Worm (Caenorhabditis elegans) whole organism, L3 larva: Measurements from ENCODE around the gene ZK121.2.

Experiments used
- aly-2 ChIP-seq: fragments of 150-350 bp; optimal IDR thresholded peaks from 2 replicates; lab custom pipeline; 2014; ENCODE audit warnings: missing biosample characterization, missing genetic modification characterization
- elt-2 ChIP-seq: sonication (generic microtip); optimal IDR thresholded peaks from 2 replicates; lab custom pipeline; 2016; ENCODE audit warnings: missing genetic modification reagents, mild to moderate bottlenecking, missing genetic modification characterization, missing compliant biosample characterization
- jun-1 ChIP-seq: fragments of 150-350 bp; optimal IDR thresholded peaks from 2 replicates; lab custom pipeline; 2014; ENCODE audit warnings: missing biosample characterization, missing genetic modification reagents, missing genetic modification characterization
- lsy-12 ChIP-seq: sonication (generic microtip); optimal IDR thresholded peaks from 2 replicates; lab custom pipeline; 2016; ENCODE audit warnings: mild to moderate bottlenecking, missing genetic modification characterization, missing compliant biosample characterization
- mdl-1 ChIP-seq: fragments of 150-350 bp; optimal IDR thresholded peaks from 2 replicates; lab custom pipeline; 2014; ENCODE audit warnings: missing biosample characterization, missing genetic modification characterization
- nhr-12 ChIP-seq: fragments of 150-350 bp; optimal IDR thresholded peaks from 2 replicates; lab custom pipeline; 2014; ENCODE audit warnings: missing biosample characterization, missing genetic modification characterization
- unc-62 ChIP-seq: fragments of 150-350 bp; sonication (generic microtip); optimal IDR thresholded peaks from 4 replicates; lab custom pipeline; 2014; ENCODE audit warnings: missing biosample characterization, missing genetic modification reagents, missing genetic modification characterization

- no peak for TF ChIP-seq elt-2
- TF ChIP-seq lsy-12 (tag; lab: Kevin White, UChicago): no peak
- TF ChIP-seq unc-62: no peak
- TF ChIP-seq nhr-12 (tag; lab: Kevin White, UChicago): no peak
- no peak for TF ChIP-seq mdl-1
- TF ChIP-seq jun-1 (tag; lab: Kevin White, UChicago): no peak
- no peak for TF ChIP-seq aly-2 (tag; lab: Kevin White, UChicago)
These were observed 15.2 kb upstream of the ZK121.2 start, which contains the start of gene sorf-2 for ce11 chrIII:5326323-5326722.
